Worm (Caenorhabditis elegans): Measurements from ENCODE around the gene hlh-8.

The hlh-8 gene

DNA sequence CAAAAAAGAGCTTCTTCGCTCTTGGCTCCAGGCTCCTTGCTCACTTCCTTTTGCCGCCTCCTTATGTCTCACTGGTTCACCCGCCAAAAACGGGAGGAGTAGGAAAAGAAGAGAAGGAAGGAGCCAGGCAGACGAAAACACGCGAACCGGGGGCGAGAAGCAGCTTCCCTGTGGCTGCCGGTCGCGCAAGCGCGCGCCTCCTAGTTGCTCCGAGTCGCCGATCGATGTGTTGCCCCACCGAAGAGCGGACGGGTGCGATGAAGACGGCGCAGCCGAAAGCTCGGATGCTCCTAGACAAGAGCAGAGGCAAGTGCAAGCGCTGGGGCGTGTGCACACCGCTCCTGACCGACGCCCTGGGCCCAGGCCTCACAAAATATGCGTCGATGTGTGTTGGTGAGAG lies 47.3 kb downstream of the hlh-8 start (continued):
- no peak for TF ChIP-seq nhr-25 (tag; optimal IDR thresholded peaks at IDR 0.05; ENCODE audit: borderline replicate concordance, insufficient read depth)
- no peak for TF ChIP-seq nhr-102 (tag; optimal IDR thresholded peaks at IDR 0.05)
- TF ChIP-seq rbr-2 (tag; optimal IDR thresholded peaks at IDR 0.05): peak; percentile 82
- TF ChIP-seq unc-62 (GFP tag; optimal IDR thresholded peaks at IDR 0.05 in 1 of 2): no peak
- TF ChIP-seq unc-62 (tag; optimal IDR thresholded peaks at IDR 0.05): no peak
- no peak for TF ChIP-seq lin-15B (tag; optimal IDR thresholded peaks at IDR 0.05)
- TF ChIP-seq pqm-1 (tag; optimal IDR thresholded peaks at IDR 0.05): no peak
- TF ChIP-seq nhr-77 (tag; optimal IDR thresholded peaks at IDR 0.05): no peak
- TF ChIP-seq cey-2 (tag; optimal IDR thresholded peaks at IDR 0.05; ENCODE audit: borderline replicate concordance, insufficient read depth): no peak
- no peak for TF ChIP-seq fos-1 (tag; optimal IDR thresholded peaks at IDR 0.05)
- TF ChIP-seq Y48G9A.11 (GFP tag; IDR thresholded peaks at IDR 0.05): no peak
- no peak for TF ChIP-seq lin-39 (tag; optimal IDR thresholded peaks at IDR 0.05)
- TF ChIP-seq ceh-62 (tag; optimal IDR thresholded peaks at IDR 0.05): no peak
- TF ChIP-seq hif-1 (tag; optimal IDR thresholded peaks at IDR 0.05): peak in 1 of 2 experiments; percentile 40
- no peak for TF ChIP-seq zag-1 (tag; optimal IDR thresholded peaks at IDR 0.05)
- TF ChIP-seq mes-2 (tag; optimal IDR thresholded peaks at IDR 0.05; ENCODE audit: poor library complexity, severe bottlenecking): no peak
- no peak for TF ChIP-seq nhr-6 (tag; optimal IDR thresholded peaks at IDR 0.05)
- no peak for TF ChIP-seq ama-1 (optimal IDR thresholded peaks at IDR 0.05)
- TF ChIP-seq ZK546.5 (tag; optimal IDR thresholded peaks at IDR 0.05): no peak
- TF ChIP-seq spr-3 (GFP tag; optimal IDR thresholded peaks at IDR 0.05): no peak
- TF ChIP-seq nhr-28 (tag; optimal IDR thresholded peaks at IDR 0.05): no peak
- TF ChIP-seq hlh-30 (tag; optimal IDR thresholded peaks at IDR 0.05; ENCODE audit: insufficient read depth): peak; percentile 45
- no peak for TF ChIP-seq dmd-8 (GFP tag; IDR thresholded peaks at IDR 0.05)
- no peak for TF ChIP-seq tag-97 (GFP tag; IDR thresholded peaks at IDR 0.05)
- TF ChIP-seq lin-13 (GFP tag; optimal IDR thresholded peaks at IDR 0.05): no peak
- TF ChIP-seq F10B5.3 (tag; optimal IDR thresholded peaks at IDR 0.05): no peak
- peak; percentile 79 for TF ChIP-seq hmg-1.1 (GFP tag; IDR thresholded peaks at IDR 0.05)
- no peak for TF ChIP-seq sdz-12 (GFP tag; optimal IDR thresholded peaks at IDR 0.05)
- TF ChIP-seq ceh-82 (tag; optimal IDR thresholded peaks at IDR 0.05): no peak
- TF ChIP-seq lir-3 (tag; optimal IDR thresholded peaks at IDR 0.05): peak; percentile 4
- no peak for TF ChIP-seq duxl-1 (tag; optimal IDR thresholded peaks at IDR 0.05; ENCODE audit: poor library complexity)
- TF ChIP-seq unc-39 (tag; optimal IDR thresholded peaks at IDR 0.05): no peak
- peak; percentile 46; the same call in 1 of the 2 replicates for TF ChIP-seq madf-9 (GFP tag; conservative IDR thresholded peaks at IDR 0.05)
- TF ChIP-seq madf-5 (GFP tag; IDR thresholded peaks at IDR 0.05): 0 out of 4 replicates have a peak, but pooled peaks of 1 of the 2 experiments have one; percentile 55
- peak; percentile 91 for TF ChIP-seq F37D6.2 (tag; optimal IDR thresholded peaks at IDR 0.05)
- no peak for TF ChIP-seq F44E2.7 (GFP tag; IDR thresholded peaks at IDR 0.05)
- no peak for TF ChIP-seq dpl-1 (GFP tag; optimal IDR thresholded peaks at IDR 0.05)
- peak; percentile 26 for TF ChIP-seq aha-1 (tag)
- peak; percentile 33; the same call in 1 of the 2 replicates for TF ChIP-seq php-3 (GFP tag; IDR thresholded peaks at IDR 0.05)
- TF ChIP-seq snpc-1.2 (GFP tag; IDR thresholded peaks at IDR 0.05): no peak
- TF ChIP-seq nhr-237 (tag; optimal IDR thresholded peaks at IDR 0.05): no peak
- peak; percentile 74 for TF ChIP-seq ctbp-1 (GFP tag; IDR thresholded peaks at IDR 0.05)
- TF ChIP-seq gei-8 (GFP tag; optimal IDR thresholded peaks at IDR 0.05): no peak
- TF ChIP-seq ceh-20 (GFP tag; IDR thresholded peaks at IDR 0.05): peak; percentile 58; the same call in 1 of the 2 replicates
- TF ChIP-seq set-16 (GFP tag; IDR thresholded peaks at IDR 0.05): peak; percentile 99
- no peak for TF ChIP-seq daf-16 (GFP tag; optimal IDR thresholded peaks at IDR 0.05)
- no peak for TF ChIP-seq daf-16 (tag; optimal IDR thresholded peaks at IDR 0.05)
- TF ChIP-seq pha-4 (GFP tag; IDR thresholded peaks at IDR 0.05): no peak; the same call in 1 of the 2 replicates
- no peak for TF ChIP-seq pha-4 (tag; optimal IDR thresholded peaks at IDR 0.05)
- TF ChIP-seq mdt-29 (GFP tag; IDR thresholded peaks at IDR 0.05): no peak
- TF ChIP-seq dmd-9 (GFP tag; IDR thresholded peaks at IDR 0.05): no peak
- no peak for TF ChIP-seq attf-4 (tag; optimal IDR thresholded peaks at IDR 0.05)
- no peak for TF ChIP-seq nhr-48 (tag; optimal IDR thresholded peaks at IDR 0.05)
